Fruit fly (Drosophila melanogaster) whole organism, pupa: ENCODE data around the gene CG10492.

ENCODE experiments used
- CG10348 ChIP-seq: fragments of 200-800 bp; sonication (Bioruptor generic); IDR thresholded peaks from 2 replicates; pipeline ENCODE4 v1.3.6; 2022; ENCODE audit warnings: missing biosample characterization, missing genetic modification characterization
- CG12605 ChIP-seq: fragments of 200-800 bp; sonication (Bioruptor generic); IDR thresholded peaks from 2 replicates; pipeline ENCODE4 v1.3.6; 2022; ENCODE audit warnings: missing biosample characterization, missing genetic modification characterization
- CG13204 ChIP-seq: fragments of 200-800 bp; sonication (Bioruptor generic); optimal IDR thresholded peaks from 2 replicates; lab custom pipeline; 2018; ENCODE audit warnings: missing biosample characterization, mild to moderate bottlenecking, missing genetic modification characterization, moderate library complexity
- CG14655 ChIP-seq: fragments of 200-800 bp; sonication (Bioruptor generic); optimal IDR thresholded peaks from 3 replicates; lab custom pipeline; 2017; ENCODE audit warnings: mild to moderate bottlenecking, missing biosample characterization, missing genetic modification reagents, missing genetic modification characterization
- CG15710 ChIP-seq: fragments of 200-800 bp; sonication (Bioruptor generic); optimal IDR thresholded peaks from 2 replicates; lab custom pipeline; 2018; ENCODE audit warnings: missing biosample characterization, mild to moderate bottlenecking, missing genetic modification characterization, moderate library complexity
- CG17806 ChIP-seq: fragments of 200-800 bp; sonication (Bioruptor generic); optimal IDR thresholded peaks from 2 replicates; lab custom pipeline; 2018; ENCODE audit warnings: missing biosample characterization, mild to moderate bottlenecking, missing genetic modification characterization, moderate library complexity
- CG32121 ChIP-seq: fragments of 200-800 bp; sonication (Bioruptor generic); IDR thresholded peaks from 2 replicates; pipeline ENCODE4 v1.3.6; 2022; ENCODE audit warnings: missing biosample characterization, missing genetic modification characterization
- CG34367 ChIP-seq: fragments of 200-800 bp; sonication (Bioruptor generic); optimal IDR thresholded peaks from 2 replicates; lab custom pipeline; 2018; ENCODE audit warnings: missing biosample characterization, mild to moderate bottlenecking, missing genetic modification characterization
- CG4496 ChIP-seq: fragments of 200-800 bp; sonication (Bioruptor generic); IDR thresholded peaks from 3 replicates; pipeline ENCODE4 v1.3.6; 2022; ENCODE audit warnings: missing biosample characterization, missing genetic modification characterization
- CG8159 ChIP-seq: fragments of 200-800 bp; sonication (Bioruptor generic); optimal IDR thresholded peaks from 3 replicates; lab custom pipeline; 2018; ENCODE audit warnings: missing biosample characterization, mild to moderate bottlenecking, missing genetic modification characterization, moderate library complexity
- CG8301 ChIP-seq: fragments of 200-800 bp; sonication (Bioruptor generic); optimal IDR thresholded peaks from 2 replicates; lab custom pipeline; 2018; ENCODE audit warnings: missing biosample characterization, mild to moderate bottlenecking, missing genetic modification characterization
- CG9948 ChIP-seq: fragments of 200-800 bp; sonication (Bioruptor generic); optimal IDR thresholded peaks from 2 replicates; lab custom pipeline; 2018; ENCODE audit warnings: missing biosample characterization, mild to moderate bottlenecking, missing genetic modification characterization, moderate library complexity
- D1 ChIP-seq: fragments of 200-800 bp; sonication (Bioruptor generic); optimal IDR thresholded peaks from 2 replicates; lab custom pipeline; 2018; ENCODE audit warnings: missing biosample characterization, mild to moderate bottlenecking, missing genetic modification characterization, moderate library complexity
- EcR ChIP-seq: fragments of 200-800 bp; sonication (Bioruptor generic); optimal IDR thresholded peaks from 3 replicates; lab custom pipeline; 2019; ENCODE audit warnings: missing biosample characterization, missing genetic modification characterization, mild to moderate bottlenecking, moderate library complexity, missing genetic modification reagents
- Ets98B ChIP-seq: fragments of 200-800 bp; sonication (Bioruptor generic); IDR thresholded peaks from 2 replicates; pipeline ENCODE4 v1.3.6; 2022; ENCODE audit warnings: missing biosample characterization, missing genetic modification characterization
- Pif1A ChIP-seq: fragments of 200-800 bp; sonication (Bioruptor generic); optimal IDR thresholded peaks from 3 replicates; lab custom pipeline; 2016; ENCODE audit warnings: missing biosample characterization, missing genetic modification characterization
- Pif1B ChIP-seq: fragments of 200-800 bp; sonication (Bioruptor generic); optimal IDR thresholded peaks from 3 replicates; lab custom pipeline; 2016; ENCODE audit warnings: missing biosample characterization, missing genetic modification characterization
- Snoo ChIP-seq: fragments of 200-800 bp; sonication (Bioruptor generic); optimal IDR thresholded peaks from 3 replicates; lab custom pipeline; 2017; ENCODE audit warnings: missing biosample characterization, mild to moderate bottlenecking, missing genetic modification characterization, inconsistent platforms
- fd96Ca ChIP-seq: fragments of 200-800 bp; sonication (Bioruptor generic); IDR thresholded peaks from 3 replicates; pipeline ENCODE4 v1.3.6; 2022; ENCODE audit warnings: missing biosample characterization, missing genetic modification characterization
- gl ChIP-seq: fragments of 200-800 bp; sonication (Bioruptor generic); optimal IDR thresholded peaks from 2 replicates; lab custom pipeline; 2018; ENCODE audit warnings: missing biosample characterization, mild to moderate bottlenecking, missing genetic modification characterization
- rn ChIP-seq: fragments of 200-800 bp; sonication (Bioruptor generic); IDR thresholded peaks from 2 replicates; pipeline ENCODE4 v1.3.6; 2022; ENCODE audit warnings: missing biosample characterization, missing genetic modification characterization

The CG10492 gene

DNA sequence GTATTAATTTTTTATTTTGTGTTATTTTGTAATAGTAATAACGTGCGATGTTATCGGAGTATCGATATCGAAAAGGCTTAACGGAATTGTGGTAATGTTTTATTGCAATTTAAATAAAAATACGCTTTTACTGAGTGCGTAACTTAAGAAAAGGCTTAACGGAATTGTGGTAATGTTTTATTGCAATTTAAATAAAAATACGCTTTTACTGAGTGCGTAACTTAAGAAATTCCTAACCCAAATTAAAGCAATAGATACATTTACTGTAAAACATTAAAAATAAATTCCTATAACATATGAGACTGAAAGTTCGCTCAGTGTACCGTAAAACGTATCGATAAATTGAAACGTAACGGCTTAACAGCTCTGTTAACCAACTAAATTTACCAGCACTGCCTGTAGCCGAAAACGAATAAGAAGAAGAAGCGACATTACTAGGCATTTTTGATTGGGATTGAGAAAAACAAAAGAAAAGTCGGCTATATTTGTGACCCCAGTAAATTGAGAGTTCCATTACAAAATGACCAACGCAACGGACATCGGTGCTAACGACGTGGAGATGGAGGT is 2.3 kb upstream of the CG10492 start, which contains the start of gene Rpn3:
Gene Rpn3 (plus strand): TSS at position 257 of the 567 bp plus-strand sequence.
- no peak for TF ChIP-seq Pif1A (GFP tag; lab: Kevin White, UChicago)
- TF ChIP-seq CG34367, result peak; percentile 61
- TF ChIP-seq CG13204 (GFP tag; lab: Kevin White, UChicago), result no peak
- TF ChIP-seq CG15710 (tag; lab: Kevin White, UChicago), result peak; percentile 77
- peak; percentile 93 for TF ChIP-seq CG4496 (GFP tag; lab: Robert Waterston, UW)
- TF ChIP-seq D1 (tag; lab: Kevin White, UChicago), result no peak
- TF ChIP-seq CG32121 (GFP tag; lab: Robert Waterston, UW), result peak; percentile 87
- peak; percentile 71 for TF ChIP-seq CG8301 (tag; lab: Kevin White, UChicago)
- peak; percentile 45; the same call in 1 of the 3 replicates for TF ChIP-seq fd96Ca (GFP tag; lab: Robert Waterston, UW)
- peak; percentile 60 for TF ChIP-seq Snoo (tag; lab: Kevin White, UChicago)
- no peak for TF ChIP-seq EcR (GFP tag; lab: Kevin White, UChicago)
- peak; percentile 64; the same call in 1 of the 2 replicates for TF ChIP-seq CG12605 (GFP tag; lab: Robert Waterston, UW)
- TF ChIP-seq Pif1B (GFP tag; lab: Kevin White, UChicago), result no peak
- peak; percentile 75 for TF ChIP-seq CG8159 (tag; lab: Kevin White, UChicago)
- TF ChIP-seq CG9948 (tag; lab: Kevin White, UChicago), result peak; percentile 74
- TF ChIP-seq CG14655 (GFP tag; lab: Kevin White, UChicago), result no peak
- TF ChIP-seq CG10348 (GFP tag; lab: Robert Waterston, UW), result no peak
- peak; percentile 39 for TF ChIP-seq gl
- TF ChIP-seq CG17806 (tag; lab: Kevin White, UChicago), result peak; percentile 78
- TF ChIP-seq Ets98B, result peak; percentile 78
- TF ChIP-seq rn (GFP tag; lab: Robert Waterston, UW), result peak; percentile 76
- TF ChIP-seq, all 21 proteins: peak for 14

- TF ChIP-seq Snoo (tag; lab: Kevin White, UChicago), result no peak
- TF ChIP-seq CG15710 (tag; lab: Kevin White, UChicago), result no peak
- TF ChIP-seq CG9948 (tag; lab: Kevin White, UChicago), result no peak
- no peak for TF ChIP-seq CG34367
- TF ChIP-seq CG32121 (GFP tag; lab: Robert Waterston, UW), result no peak
- TF ChIP-seq CG17806 (tag; lab: Kevin White, UChicago), result no peak
- no peak for TF ChIP-seq CG8301 (tag; lab: Kevin White, UChicago)
- no peak for TF ChIP-seq D1 (tag; lab: Kevin White, UChicago)
- TF ChIP-seq gl, result no peak
- TF ChIP-seq Pif1B (GFP tag; lab: Kevin White, UChicago), result no peak
- TF ChIP-seq CG10348 (GFP tag; lab: Robert Waterston, UW), result no peak
- TF ChIP-seq CG14655 (GFP tag; lab: Kevin White, UChicago), result no peak
- TF ChIP-seq Ets98B, result no peak
- TF ChIP-seq CG8159 (tag; lab: Kevin White, UChicago), result no peak
- no peak for TF ChIP-seq EcR (GFP tag; lab: Kevin White, UChicago)
- no peak for TF ChIP-seq CG13204 (GFP tag; lab: Kevin White, UChicago)
- no peak for TF ChIP-seq fd96Ca (GFP tag; lab: Robert Waterston, UW)
- TF ChIP-seq CG12605 (GFP tag; lab: Robert Waterston, UW), result no peak
- TF ChIP-seq CG4496 (GFP tag; lab: Robert Waterston, UW), result no peak
These were observed 624 bp downstream of the CG10492 start for dm6 chr2L:19054516-19054887.

DNA sequence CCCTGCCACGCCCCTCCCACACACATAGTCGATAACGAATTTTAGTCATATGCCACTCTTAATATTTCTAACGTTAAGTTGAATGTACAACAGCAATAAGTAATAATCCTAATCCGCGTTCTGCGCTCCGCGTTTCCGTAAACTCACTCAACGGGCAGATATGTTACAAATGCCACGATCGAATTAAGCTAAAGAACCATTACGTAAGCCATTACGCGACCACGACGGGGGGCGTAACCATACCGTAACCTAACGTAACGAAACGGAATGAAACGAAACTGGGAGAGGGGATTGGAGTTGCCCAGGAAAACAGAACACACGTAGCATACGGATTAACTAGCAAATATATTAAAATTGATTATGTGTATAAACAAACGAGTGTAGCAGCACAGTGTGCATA is 3.9 kb downstream of the CG10492 start:
- no peak for TF ChIP-seq CG10348 (GFP tag; lab: Robert Waterston, UW)

- peak; percentile 38; the same call in 1 of the 3 replicates for TF ChIP-seq CG4496 (GFP tag; lab: Robert Waterston, UW)
- TF ChIP-seq CG32121 (GFP tag; lab: Robert Waterston, UW), result peak; percentile 69
- TF ChIP-seq EcR (GFP tag; lab: Kevin White, UChicago), result no peak
- no peak for TF ChIP-seq gl
- no peak for TF ChIP-seq Snoo (tag; lab: Kevin White, UChicago)
- TF ChIP-seq CG9948 (tag; lab: Kevin White, UChicago), result peak; percentile 40
- TF ChIP-seq CG8301 (tag; lab: Kevin White, UChicago), result no peak
- no peak for TF ChIP-seq Pif1A (GFP tag; lab: Kevin White, UChicago)
- no peak for TF ChIP-seq CG10348 (GFP tag; lab: Robert Waterston, UW)
- TF ChIP-seq rn (GFP tag; lab: Robert Waterston, UW), result no peak
- peak; percentile 50 for TF ChIP-seq CG17806 (tag; lab: Kevin White, UChicago)
- peak; percentile 69 for TF ChIP-seq Ets98B
- TF ChIP-seq Pif1B (GFP tag; lab: Kevin White, UChicago), result no peak
- TF ChIP-seq CG8159 (tag; lab: Kevin White, UChicago), result peak; percentile 53
- TF ChIP-seq D1 (tag; lab: Kevin White, UChicago), result no peak
- TF ChIP-seq fd96Ca (GFP tag; lab: Robert Waterston, UW), result 0 out of 3 replicates have a peak, but pooled peaks have one; percentile 5
- TF ChIP-seq CG14655 (GFP tag; lab: Kevin White, UChicago), result no peak
- peak; percentile 1 for TF ChIP-seq CG34367
- no peak for TF ChIP-seq CG15710 (tag; lab: Kevin White, UChicago)
- TF ChIP-seq CG13204 (GFP tag; lab: Kevin White, UChicago), result no peak
- no peak for TF ChIP-seq CG12605 (GFP tag; lab: Robert Waterston, UW)
These were observed 5.0 kb downstream of the CG10492 start, which contains the start of gene Phlpp for dm6 chr2L:19058916-19059315. Gene Phlpp (plus strand): TSS chr2L:19059129.

dm6 chr2L:19063090-19063692 is 9.3 kb downstream of the CG10492 start, which contains the start of gene Dus4:
Gene Dus4 (plus strand): TSS chr2L:19063295.
- TF ChIP-seq D1 (tag; lab: Kevin White, UChicago) (no peak), CG12605 (GFP tag; lab: Robert Waterston, UW) (no peak), gl (no peak), CG13204 (GFP tag; lab: Kevin White, UChicago) (no peak), CG32121 (GFP tag; lab: Robert Waterston, UW) (no peak), CG34367 (no peak), CG9948 (tag; lab: Kevin White, UChicago) (no peak), CG10348 (GFP tag; lab: Robert Waterston, UW) (no peak), CG15710 (tag; lab: Kevin White, UChicago) (no peak), CG8159 (tag; lab: Kevin White, UChicago) (no peak), CG17806 (tag; lab: Kevin White, UChicago) (no peak), EcR (GFP tag; lab: Kevin White, UChicago) (no peak), rn (GFP tag; lab: Robert Waterston, UW) (no peak)
- TF ChIP-seq, all 21 proteins: peak for 0
